Worm (Caenorhabditis elegans) whole organism, young adult: ENCODE measurements around the gene bed-3.

ENCODE experiments used
- F33H1.4 ChIP-seq: fragments of 200-800 bp; sonication (Bioruptor generic); IDR thresholded peaks from 2 replicates; pipeline ENCODE4 v1.3.6; 2022; ENCODE audit warnings: missing genetic modification reagents, missing genetic modification characterization, missing compliant biosample characterization
- F52B5.7 ChIP-seq: sonication (generic microtip); optimal IDR thresholded peaks from 2 replicates; lab custom pipeline; 2016; ENCODE audit warnings: mild to moderate bottlenecking, missing genetic modification characterization, missing compliant biosample characterization
- F55B11.4 ChIP-seq: sonication (generic microtip); optimal IDR thresholded peaks from 2 replicates; lab custom pipeline; 2016; ENCODE audit warnings: missing compliant biosample characterization, missing genetic modification characterization, borderline replicate concordance; ENCODE audit not compliant: insufficient read depth
- F57A8.1 ChIP-seq: fragments of 200-800 bp; sonication (Bioruptor generic); optimal IDR thresholded peaks from 2 replicates; lab custom pipeline; 2018; ENCODE audit warnings: mild to moderate bottlenecking, missing genetic modification characterization, moderate library complexity, missing compliant biosample characterization
- F57C9.4 ChIP-seq: sonication (generic microtip); optimal IDR thresholded peaks from 2 replicates; lab custom pipeline; 2017; ENCODE audit warnings: mild to moderate bottlenecking, missing genetic modification characterization, missing compliant biosample characterization
- K12H6.12 ChIP-seq: fragments of 200-800 bp; sonication (Bioruptor generic); optimal IDR thresholded peaks from 2 replicates; lab custom pipeline; 2018; ENCODE audit warnings: mild to moderate bottlenecking, missing genetic modification characterization, missing compliant biosample characterization
- Y79H2A.3 ChIP-seq: fragments of 200-800 bp; sonication (Bioruptor generic); conservative IDR thresholded peaks from 2 replicates; pipeline ENCODE4 v1.3.6; 2022; ENCODE audit warnings: missing genetic modification reagents, missing genetic modification characterization, missing compliant biosample characterization
- ZK185.1 ChIP-seq: sonication (generic microtip); optimal IDR thresholded peaks from 2 replicates; lab custom pipeline; 2016; ENCODE audit warnings: mild to moderate bottlenecking, missing genetic modification characterization, missing compliant biosample characterization; ENCODE audit not compliant: poor library complexity, severe bottlenecking
- akir-1 ChIP-seq: fragments of 200-800 bp; sonication (Bioruptor generic); optimal IDR thresholded peaks from 2 replicates; lab custom pipeline; 2018; ENCODE audit warnings: mild to moderate bottlenecking, missing genetic modification characterization, moderate library complexity, missing compliant biosample characterization
- ama-1 ChIP-seq, 3 experiments: fragments of 150-350 bp in 1 of 3; sonication (generic microtip) in 2 of 3; optimal IDR thresholded peaks; 2 replicates each; lab custom pipeline; 2014 to 2018; ENCODE audit warnings: missing biosample characterization in 2 of 3, missing genetic modification characterization in 2 of 3, missing genetic modification reagents in 2 of 3
- athp-1 ChIP-seq: sonication (generic microtip); optimal IDR thresholded peaks from 2 replicates; lab custom pipeline; 2017; ENCODE audit warnings: mild to moderate bottlenecking, missing genetic modification characterization, missing compliant biosample characterization
- attf-3 ChIP-seq: fragments of 200-800 bp; sonication (Bioruptor generic); conservative IDR thresholded peaks from 2 replicates; pipeline ENCODE4 v1.3.6; 2022; ENCODE audit warnings: missing genetic modification reagents, missing genetic modification characterization, missing compliant biosample characterization
- attf-5 ChIP-seq: fragments of 200-800 bp; sonication (Bioruptor generic); optimal IDR thresholded peaks from 2 replicates; lab custom pipeline; 2018; ENCODE audit warnings: mild to moderate bottlenecking, missing genetic modification characterization, missing compliant biosample characterization
- ceh-58 ChIP-seq: fragments of 200-800 bp; sonication (Bioruptor generic); IDR thresholded peaks from 2 replicates; pipeline ENCODE4 v1.3.6; 2022; ENCODE audit warnings: missing genetic modification characterization, missing compliant biosample characterization
- dpl-1 ChIP-seq: fragments of 150-350 bp; optimal IDR thresholded peaks from 2 replicates; lab custom pipeline; 2014; ENCODE audit warnings: missing biosample characterization, missing genetic modification reagents, missing genetic modification characterization
- egl-44 ChIP-seq: fragments of 200-800 bp; sonication (Bioruptor generic); IDR thresholded peaks from 2 replicates; pipeline ENCODE4 v1.3.6; 2022; ENCODE audit warnings: missing genetic modification reagents, missing genetic modification characterization, missing compliant biosample characterization
- ekl-4 ChIP-seq: fragments of 200-800 bp; sonication (Bioruptor generic); IDR thresholded peaks from 2 replicates; pipeline ENCODE4 v1.3.6; 2022; ENCODE audit warnings: missing genetic modification reagents, missing genetic modification characterization, missing compliant biosample characterization
- hrde-1 ChIP-seq: sonication (generic microtip); optimal IDR thresholded peaks from 2 replicates; lab custom pipeline; 2016; ENCODE audit warnings: missing genetic modification characterization, mild to moderate bottlenecking, missing compliant biosample characterization, moderate library complexity, missing genotype, missing genetic modification reagents, borderline replicate concordance
- let-526 ChIP-seq: fragments of 200-800 bp; sonication (Bioruptor generic); IDR thresholded peaks from 2 replicates; pipeline ENCODE4 v1.3.6; 2022; ENCODE audit warnings: missing genetic modification reagents, missing genetic modification characterization, missing compliant biosample characterization
- let-607 ChIP-seq, 2 experiments: fragments of 200-800 bp in 1 of 2; sonication (Bioruptor generic) in 1 of 2; sonication (generic microtip) in 1 of 2; optimal IDR thresholded peaks; 2 replicates each; lab custom pipeline; 2016 to 2018; ENCODE audit warnings: mild to moderate bottlenecking in 2 of 2, missing compliant biosample characterization in 2 of 2, missing genetic modification characterization in 2 of 2, moderate library complexity in 2 of 2, missing genotype in 1 of 2
- lin-40 ChIP-seq: sonication (generic microtip); optimal IDR thresholded peaks from 2 replicates; lab custom pipeline; 2016; ENCODE audit warnings: missing genetic modification characterization, mild to moderate bottlenecking, missing compliant biosample characterization, missing genotype, missing genetic modification reagents
- lsy-27 ChIP-seq: sonication (generic microtip); optimal IDR thresholded peaks from 2 replicates; lab custom pipeline; 2017; ENCODE audit warnings: missing genetic modification characterization, mild to moderate bottlenecking, missing compliant biosample characterization, antibody characterized with exemption, missing genotype, borderline replicate concordance; ENCODE audit not compliant: insufficient read depth
- madf-3 ChIP-seq: fragments of 200-800 bp; sonication (Bioruptor generic); IDR thresholded peaks from 2 replicates; pipeline ENCODE4 v1.3.6; 2022; ENCODE audit warnings: missing genetic modification reagents, missing genetic modification characterization, missing compliant biosample characterization
- mcd-1 ChIP-seq: fragments of 200-800 bp; sonication (Bioruptor generic); IDR thresholded peaks from 2 replicates; pipeline ENCODE4 v1.3.6; 2022; ENCODE audit warnings: missing genetic modification reagents, missing genetic modification characterization, missing compliant biosample characterization
- mel-28 ChIP-seq: sonication (generic microtip); optimal IDR thresholded peaks from 2 replicates; lab custom pipeline; 2016; ENCODE audit warnings: borderline replicate concordance, mild to moderate bottlenecking, missing genetic modification characterization, missing compliant biosample characterization
- pbrm-1 ChIP-seq: fragments of 200-800 bp; sonication (Bioruptor generic); IDR thresholded peaks from 2 replicates; pipeline ENCODE4 v1.3.6; 2022; ENCODE audit warnings: missing genetic modification reagents, missing genetic modification characterization, missing compliant biosample characterization
- sdz-38 ChIP-seq: sonication (generic microtip); optimal IDR thresholded peaks from 2 replicates; lab custom pipeline; 2016; ENCODE audit warnings: missing genotype, missing genetic modification characterization, missing compliant biosample characterization
- sea-2 ChIP-seq: fragments of 200-800 bp; sonication (Bioruptor generic); IDR thresholded peaks from 2 replicates; pipeline ENCODE4 v1.3.6; 2022; ENCODE audit warnings: missing genetic modification characterization, missing compliant biosample characterization
- snpc-1.3 ChIP-seq: sonication (generic microtip); optimal IDR thresholded peaks from 2 replicates; lab custom pipeline; 2017; ENCODE audit warnings: missing genetic modification characterization, mild to moderate bottlenecking, missing compliant biosample characterization, antibody characterized with exemption, moderate library complexity, missing genotype, missing genetic modification reagents; ENCODE audit not compliant: insufficient read depth
- snpc-3.4 ChIP-seq: sonication (generic microtip); optimal IDR thresholded peaks from 2 replicates; lab custom pipeline; 2017; ENCODE audit warnings: missing genetic modification characterization, mild to moderate bottlenecking, missing compliant biosample characterization, antibody characterized with exemption, moderate library complexity, missing genotype, missing genetic modification reagents
- tbp1 ChIP-seq: fragments of 200-800 bp; sonication (Bioruptor generic); optimal IDR thresholded peaks from 2 replicates; lab custom pipeline; 2018; ENCODE audit warnings: mild to moderate bottlenecking, missing genetic modification characterization, missing compliant biosample characterization
- xnd-1 ChIP-seq: sonication (generic microtip); optimal IDR thresholded peaks from 2 replicates; lab custom pipeline; 2016; ENCODE audit warnings: missing genotype, missing genetic modification reagents, missing genetic modification characterization, missing compliant biosample characterization
- zim-3 ChIP-seq: sonication (generic microtip); optimal IDR thresholded peaks from 2 replicates; lab custom pipeline; 2017; ENCODE audit warnings: mild to moderate bottlenecking, missing genetic modification characterization, moderate library complexity, missing compliant biosample characterization
- ztf-28 ChIP-seq: fragments of 200-800 bp; sonication (Bioruptor generic); IDR thresholded peaks from 2 replicates; pipeline ENCODE4 v1.3.6; 2022; ENCODE audit warnings: missing genetic modification reagents, missing genetic modification characterization, missing compliant biosample characterization
- ztf-6 ChIP-seq: fragments of 200-800 bp; sonication (Bioruptor generic); IDR thresholded peaks from 2 replicates; pipeline ENCODE4 v1.3.6; 2022; ENCODE audit warnings: missing genetic modification reagents, missing genetic modification characterization, missing compliant biosample characterization

bed-3 gene

DNA sequence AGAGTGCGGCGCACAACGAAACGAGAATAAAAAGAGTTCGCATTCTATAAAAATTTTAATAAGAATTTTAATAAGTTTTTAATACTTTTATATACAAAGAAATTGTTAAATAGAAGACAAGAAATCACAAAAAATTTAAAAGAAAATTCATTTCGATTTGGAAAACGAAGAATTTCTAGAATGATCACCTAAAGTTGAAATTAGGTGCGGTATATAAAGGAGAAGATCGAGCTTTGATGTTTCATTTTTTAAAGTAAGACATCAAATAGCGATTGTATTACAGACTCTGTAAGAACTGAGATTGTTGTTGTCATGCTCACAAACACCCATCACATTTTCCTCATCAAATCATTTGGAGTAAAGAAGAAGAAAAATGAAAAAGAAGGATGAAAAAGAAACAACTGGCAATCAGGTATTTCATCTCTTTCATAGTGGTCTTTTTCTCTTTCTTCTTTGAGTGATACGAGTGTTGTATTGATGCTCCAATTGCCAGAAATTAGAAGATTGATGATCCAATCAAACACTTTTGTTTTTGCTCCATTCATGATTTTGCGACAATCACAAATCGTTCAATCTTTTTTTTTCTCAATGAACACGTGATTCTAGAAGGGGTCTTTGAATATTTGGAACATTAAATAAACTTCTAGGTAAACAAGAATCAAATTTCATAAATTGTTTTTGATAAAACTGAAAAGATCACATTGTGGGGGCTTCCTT, 12.0 kb downstream of the bed-3 start, which contains the start of gene dur-1:
dur-1 (minus strand) TSS at position 51 of the 717 bp plus-strand sequence.
- peak; percentile 25 for TF ChIP-seq K12H6.12 (tag; lab: Kevin White, UChicago)
- TF ChIP-seq sea-2 = no peak
- TF ChIP-seq ZK185.1 = no peak
- no peak for TF ChIP-seq sdz-38
- no peak for TF ChIP-seq ceh-58 (GFP tag; lab: Robert Waterston, UW)
- TF ChIP-seq ztf-28 (GFP tag; lab: Robert Waterston, UW) = no peak

DNA sequence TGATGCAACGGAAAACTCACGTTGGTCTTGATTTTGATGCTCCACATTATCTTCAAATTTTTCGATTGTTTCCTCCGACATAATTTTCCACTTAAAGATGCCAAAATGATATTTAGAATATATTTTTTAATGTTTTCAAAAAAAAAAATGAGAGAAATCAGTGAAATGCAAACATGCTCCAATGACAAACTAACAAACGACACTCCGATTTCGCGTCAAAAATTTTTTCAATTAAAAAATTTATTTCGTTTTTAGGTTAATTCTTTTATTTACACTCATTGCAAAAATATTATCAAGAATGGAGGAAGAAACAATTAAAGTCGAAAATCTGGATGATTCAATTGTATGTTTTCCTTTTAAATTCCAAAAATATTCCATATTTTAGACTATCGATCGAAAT, 15.7 kb downstream of the bed-3 start, which contains the start of the genes trmt-10A and F25H8.2:
trmt-10A (minus strand) TSS at position 159 of the 400 bp plus-strand sequence.
F25H8.2 (plus strand) TSS at position 181 of the 400 bp plus-strand sequence.
- TF ChIP-seq attf-5 = peak; percentile 54
- peak; percentile 76 for TF ChIP-seq attf-3 (GFP tag; lab: Robert Waterston, UW)
- TF ChIP-seq mcd-1 (GFP tag; lab: Robert Waterston, UW) = peak; percentile 70
- TF ChIP-seq ztf-28 (GFP tag; lab: Robert Waterston, UW) = no peak
- TF ChIP-seq, all 124 proteins: peak for 3

- TF ChIP-seq F33H1.4 (GFP tag; lab: Robert Waterston, UW) (no peak), mcd-1 (GFP tag; lab: Robert Waterston, UW) (no peak), lsy-27 (tag; lab: Kevin White, UChicago) (no peak), mel-28 (tag; lab: Kevin White, UChicago) (no peak), akir-1 (GFP tag; lab: Kevin White, UChicago) (no peak), egl-44 (GFP tag; lab: Robert Waterston, UW) (no peak), zim-3 (tag; lab: Kevin White, UChicago) (no peak), dpl-1 (GFP tag; lab: Kevin White, UChicago) (no peak), hrde-1 (tag; lab: Kevin White, UChicago) (no peak)
These were observed 17.3 kb downstream of the bed-3 start, which contains the start of gene spe-29 for ce11 chrIV:9933580-9933979. Gene spe-29 (plus strand): TSS chrIV:9933880.

ce11 chrIV:9943214-9943613, 26.9 kb downstream of the bed-3 start:
- TF ChIP-seq ztf-6 (GFP tag; lab: Robert Waterston, UW) (no peak), madf-3 (GFP tag; lab: Robert Waterston, UW) (0 out of 2 replicates have a peak, but pooled peaks have one; percentile 15), xnd-1 (tag; lab: Kevin White, UChicago) (no peak)

ce11 chrIV:9944279-9944678, 28.0 kb downstream of the bed-3 start:
- no peak for TF ChIP-seq attf-5
- no peak for TF ChIP-seq F52B5.7 (tag; lab: Kevin White, UChicago)
- no peak for TF ChIP-seq snpc-3.4 (tag; lab: Kevin White, UChicago)
- TF ChIP-seq tbp1 (GFP tag; lab: Kevin White, UChicago) = no peak
- no peak for TF ChIP-seq ekl-4
- TF ChIP-seq snpc-1.3 (tag; lab: Kevin White, UChicago) = no peak

- TF ChIP-seq attf-5 = no peak
These were observed 31.7 kb downstream of the bed-3 start for ce11 chrIV:9948035-9948434.

- TF ChIP-seq snpc-3.4 (tag; lab: Kevin White, UChicago) (no peak), Y79H2A.3 (GFP tag; lab: Robert Waterston, UW) (no peak), pbrm-1 (GFP tag; lab: Robert Waterston, UW) (no peak), F57C9.4 (no peak), let-607 (tag; optimal IDR thresholded peaks at IDR 0.05; lab: Kevin White, UChicago) (no peak), ama-1 (optimal IDR thresholded peaks at IDR 0.05; lab: Kevin White, UChicago) (no peak), ama-1 (GFP tag; optimal IDR thresholded peaks at IDR 0.05; lab: Kevin White, UChicago) (no peak), F55B11.4 (tag; lab: Kevin White, UChicago) (no peak), F57A8.1 (no peak), lin-40 (tag; lab: Kevin White, UChicago) (no peak), akir-1 (GFP tag; lab: Kevin White, UChicago) (no peak), let-526 (no peak), athp-1 (tag; lab: Kevin White, UChicago) (no peak)
- TF ChIP-seq, all 124 proteins: peak for 0
These were observed 37.0 kb downstream of the bed-3 start, which contains the start of gene gon-1 for ce11 chrIV:9953333-9953732. Gene gon-1 (minus strand): TSS chrIV:9953433.
